Fruit fly (Drosophila melanogaster) whole organism, wandering third instar larva: Measurements from ENCODE around the gene Nct.

Experiments
- CG32264 ChIP-seq: fragments of 200-800 bp; sonication (Bioruptor generic); optimal IDR thresholded peaks from 2 replicates; lab custom pipeline; 2016; ENCODE audit warnings: missing biosample characterization, missing genetic modification characterization
- Dif ChIP-seq: fragments of 200-275, 200-300 bp; sonication (Bioruptor generic); optimal IDR thresholded peaks from 2 replicates; lab custom pipeline; 2018; ENCODE audit warnings: missing biosample characterization, missing genetic modification characterization; ENCODE audit not compliant: partially characterized antibody
- N ChIP-seq: fragments of >200 bp; optimal IDR thresholded peaks from 2 replicates; lab custom pipeline; 2018; ENCODE audit warnings: missing biosample characterization, missing external identifiers, missing genetic modification characterization
- OdsH ChIP-seq: fragments of 200-800 bp; sonication (Bioruptor generic); optimal IDR thresholded peaks from 2 replicates; lab custom pipeline; 2016; ENCODE audit warnings: missing biosample characterization, mild to moderate bottlenecking, missing genetic modification characterization
- Rel ChIP-seq, 2 experiments: fragments of 200-800 bp; sonication (Bioruptor generic) in 1 of 2; optimal IDR thresholded peaks; 2 replicates in 1 of 2; 3 replicates in 1 of 2; lab custom pipeline; 2016 to 2019; ENCODE audit warnings: mild to moderate bottlenecking in 2 of 2, missing biosample characterization in 2 of 2, missing genetic modification characterization in 2 of 2, moderate library complexity in 1 of 2
- dsf ChIP-seq: sonication (Bioruptor generic); optimal IDR thresholded peaks from 2 replicates; lab custom pipeline; 2016; ENCODE audit warnings: missing biosample characterization, missing genetic modification characterization, borderline replicate concordance
- fru ChIP-seq: fragments of 200-800 bp; sonication (Bioruptor generic); optimal IDR thresholded peaks from 3 replicates; lab custom pipeline; 2016; ENCODE audit warnings: missing biosample characterization, mild to moderate bottlenecking, missing genetic modification characterization
- tai ChIP-seq: sonication (Bioruptor generic); optimal IDR thresholded peaks from 2 replicates; lab custom pipeline; 2016; ENCODE audit warnings: missing biosample characterization, missing genetic modification characterization
- usp ChIP-seq: fragments of >200 bp; optimal IDR thresholded peaks from 2 replicates; lab custom pipeline; 2017; ENCODE audit warnings: missing biosample characterization, missing genetic modification characterization

The Nct gene

DNA sequence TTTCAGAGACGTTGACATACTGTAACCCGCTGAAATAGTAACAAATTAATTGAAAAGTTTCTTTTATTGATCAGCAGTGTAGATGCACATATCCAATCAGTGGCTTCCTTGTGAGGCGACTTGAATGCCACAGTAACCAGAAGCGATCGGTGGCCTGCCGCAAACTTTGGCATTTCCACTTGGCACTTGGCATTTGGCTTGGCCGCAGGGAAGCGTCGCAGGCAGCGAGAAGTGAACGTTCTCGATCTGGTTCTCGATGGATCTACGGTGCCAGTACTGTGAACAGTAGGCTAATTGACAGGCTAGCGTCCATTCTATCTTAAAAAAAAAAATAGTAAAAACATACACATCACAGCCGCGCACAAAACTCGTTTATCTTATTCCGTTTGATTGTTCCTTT, 49.4 kb downstream of the Nct start, which contains the start of gene CG10845:
CG10845 (plus strand) TSS at position 301 of the 400 bp plus-strand sequence.
- TF ChIP-seq tai (GFP tag; lab: Kevin White, UChicago) (no peak), usp (GFP tag; lab: Kevin White, UChicago) (no peak), N (GFP tag; lab: Kevin White, UChicago) (no peak), Rel (GFP tag; optimal IDR thresholded peaks at IDR 0.05; lab: Kevin White, UChicago) (no peak), Rel (tag; optimal IDR thresholded peaks at IDR 0.05; lab: Kevin White, UChicago) (no peak), fru (GFP tag; lab: Kevin White, UChicago) (no peak), CG32264 (GFP tag; lab: Kevin White, UChicago) (no peak), OdsH (GFP tag; lab: Kevin White, UChicago) (no peak), Dif (no peak), dsf (GFP tag; lab: Kevin White, UChicago) (no peak)
